Worm (Caenorhabditis elegans) whole organism, midembryonic: ENCODE measurements around the gene T05A8.11.

Source experiments
- T22C8.4 ChIP-seq: fragments of 200-800 bp; sonication (Bioruptor generic); IDR thresholded peaks from 2 replicates; pipeline ENCODE4 v1.3.6; 2022; ENCODE audit warnings: missing genetic modification characterization, missing compliant biosample characterization
- ref-1 ChIP-seq: fragments of 200-800 bp; sonication (Bioruptor generic); conservative IDR thresholded peaks from 2 replicates; pipeline ENCODE4 v1.3.6; 2022; ENCODE audit warnings: missing genetic modification reagents, missing genetic modification characterization, missing compliant biosample characterization

DNA sequence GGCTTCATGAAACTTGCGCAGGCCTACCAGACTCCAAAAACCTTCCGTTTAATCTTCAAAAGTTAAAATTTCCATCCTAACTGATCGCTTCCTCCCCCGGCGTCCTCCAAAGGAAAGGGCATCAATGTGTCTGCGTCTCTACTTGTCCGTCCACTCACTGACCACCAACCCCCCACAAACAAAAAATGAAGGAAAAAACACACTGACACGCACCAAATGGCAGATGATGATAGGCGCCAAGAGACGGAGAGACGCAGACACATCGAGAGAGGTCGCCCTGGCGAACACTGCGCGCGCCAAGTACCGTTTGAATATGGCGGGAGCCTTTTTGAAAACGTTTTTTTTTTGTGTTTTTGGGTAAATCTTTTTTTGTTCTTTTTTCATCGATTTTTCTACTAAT is 9.3 kb upstream of the T05A8.11 start:
- TF ChIP-seq ref-1 (GFP tag; lab: Robert Waterston, UW): no peak
- no peak for TF ChIP-seq T22C8.4 (GFP tag; lab: Robert Waterston, UW)
